Fruit fly (Drosophila melanogaster): Measurements from ENCODE around the gene Rop.

- TF ChIP-seq Hr96 (GFP tag; optimal IDR thresholded peaks at IDR 0.05) (no peak), CG7101 (tag; optimal IDR thresholded peaks at IDR 0.05) (no peak), CG12768 (GFP tag; optimal IDR thresholded peaks at IDR 0.05) (peak; percentile 40), CG5204 (GFP tag; optimal IDR thresholded peaks at IDR 0.05) (no peak), toe (GFP tag; optimal IDR thresholded peaks at IDR 0.05) (no peak), kay (GFP tag; ENCODE audit: borderline replicate concordance) (peak; percentile 88)
Observed at dm6 chr3L:4120358-4121349, 18.1 kb downstream of the Rop start.

Measured in whole organism, adult.